Fruit fly (Drosophila melanogaster) whole organism, prepupa: ENCODE measurements around the gene CG7362.

Experiments
- CG10631 ChIP-seq: fragments of 200-800 bp; sonication (Bioruptor generic); optimal IDR thresholded peaks from 2 replicates; lab custom pipeline; 2016; ENCODE audit warnings: missing biosample characterization, missing genetic modification characterization
- CG16779 ChIP-seq: fragments of 200-800 bp; sonication (Bioruptor generic); optimal IDR thresholded peaks from 3 replicates; lab custom pipeline; 2017; ENCODE audit warnings: missing biosample characterization, mild to moderate bottlenecking, missing genetic modification characterization
- CG32006 ChIP-seq: fragments of 200-800 bp; sonication (Bioruptor generic); optimal IDR thresholded peaks from 3 replicates; lab custom pipeline; 2017; ENCODE audit warnings: missing biosample characterization, mild to moderate bottlenecking, missing genetic modification characterization
- CG34406 ChIP-seq: fragments of 200-800 bp; sonication (Bioruptor generic); optimal IDR thresholded peaks from 3 replicates; lab custom pipeline; 2016; ENCODE audit warnings: missing biosample characterization, missing genetic modification characterization
- Gug ChIP-seq: fragments of 200-800 bp; sonication (Bioruptor generic); IDR thresholded peaks from 2 replicates; pipeline ENCODE4 v1.3.6; 2022; ENCODE audit warnings: missing biosample characterization, missing genetic modification characterization
- Hr38 ChIP-seq: sonication (Bioruptor generic); optimal IDR thresholded peaks from 2 replicates; lab custom pipeline; 2016; ENCODE audit warnings: missing biosample characterization, missing genetic modification characterization
- OdsH ChIP-seq: fragments of 200-800 bp; sonication (Bioruptor generic); optimal IDR thresholded peaks from 3 replicates; lab custom pipeline; 2016; ENCODE audit warnings: missing biosample characterization, missing genetic modification characterization
- achi ChIP-seq: fragments of 200-800 bp; sonication (Bioruptor generic); optimal IDR thresholded peaks from 3 replicates; lab custom pipeline; 2016; ENCODE audit warnings: missing biosample characterization, missing genetic modification characterization
- dsx ChIP-seq: fragments of 200-800 bp; optimal IDR thresholded peaks from 3 replicates; lab custom pipeline; 2019; ENCODE audit warnings: missing biosample characterization, mild to moderate bottlenecking, missing genetic modification characterization, moderate library complexity; ENCODE audit not compliant: poor library complexity, severe bottlenecking
- fd59A ChIP-seq: fragments of 200-800 bp; sonication (Bioruptor generic); optimal IDR thresholded peaks from 2 replicates; lab custom pipeline; 2017; ENCODE audit warnings: missing biosample characterization, mild to moderate bottlenecking, missing genetic modification characterization, missing genetic modification reagents
- pdm3 ChIP-seq: fragments of 200-800 bp; sonication (Bioruptor generic); optimal IDR thresholded peaks from 3 replicates; lab custom pipeline; 2016; ENCODE audit warnings: missing biosample characterization, missing genetic modification characterization
- spab ChIP-seq: fragments of 200-800 bp; sonication (Bioruptor generic); optimal IDR thresholded peaks from 2 replicates; lab custom pipeline; 2017; ENCODE audit warnings: missing biosample characterization, mild to moderate bottlenecking, missing genetic modification characterization, missing genetic modification reagents

DNA sequence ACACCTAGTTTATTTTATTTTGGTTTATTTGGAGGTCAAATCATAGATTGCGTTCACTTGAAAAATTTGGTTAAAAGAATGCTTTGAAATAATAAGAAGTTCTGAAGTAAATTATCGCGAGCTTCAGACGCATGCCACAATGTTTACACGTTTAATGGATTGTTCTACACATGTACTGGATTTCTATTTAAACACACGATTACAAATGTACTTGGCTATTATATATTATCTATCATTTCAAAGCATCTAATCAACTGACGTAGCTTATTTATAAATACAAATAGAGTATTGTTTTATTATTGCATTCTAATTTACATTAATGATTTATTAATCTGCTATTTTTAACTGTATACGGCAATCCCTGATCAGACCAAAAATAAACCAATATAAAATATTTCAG lies 20.3 kb downstream of the CG7362 start:
- TF ChIP-seq CG16779 (tag; lab: Kevin White, UChicago), result no peak
- TF ChIP-seq CG34406, result no peak
- no peak for TF ChIP-seq Hr38
- TF ChIP-seq OdsH, result no peak
- no peak for TF ChIP-seq spab (GFP tag; lab: Kevin White, UChicago)
- TF ChIP-seq Gug (GFP tag; lab: Robert Waterston, UW), result no peak
- TF ChIP-seq CG32006 (GFP tag; lab: Kevin White, UChicago), result no peak
- no peak for TF ChIP-seq pdm3
- TF ChIP-seq CG10631 (GFP tag; lab: Kevin White, UChicago), result no peak
- no peak for TF ChIP-seq fd59A
- TF ChIP-seq dsx (GFP tag; lab: Kevin White, UChicago), result no peak
- no peak for TF ChIP-seq achi (GFP tag; lab: Kevin White, UChicago)
